Worm (Caenorhabditis elegans): Measurements from ENCODE around the gene pitr-6.

Gene pitr-6

ce11 chrII:12494556-12495131 lies 49.5 kb downstream of the pitr-6 start, which contains the start of gene col-85 (continued):
- peak; percentile 95 for TF ChIP-seq fkh-6 (tag; optimal IDR thresholded peaks at IDR 0.05)
- TF ChIP-seq nhr-11 (tag; optimal IDR thresholded peaks at IDR 0.05), result no peak
- peak; percentile 88 for TF ChIP-seq ceh-2 (tag; optimal IDR thresholded peaks at IDR 0.05)
- peak; percentile 95 for TF ChIP-seq hlh-6 (tag; optimal IDR thresholded peaks at IDR 0.05)
- peak; percentile 89 for TF ChIP-seq pag-3 (tag; optimal IDR thresholded peaks at IDR 0.05; ENCODE audit: borderline replicate concordance)
- peak; percentile 92 for TF ChIP-seq sox-2 (GFP tag; IDR thresholded peaks at IDR 0.05)
- peak; percentile 90 for TF ChIP-seq hlh-8 (tag; optimal IDR thresholded peaks at IDR 0.05)
- peak; percentile 81 for TF ChIP-seq dve-1 (tag; optimal IDR thresholded peaks at IDR 0.05)
- TF ChIP-seq C38D4.7 (GFP tag; optimal IDR thresholded peaks at IDR 0.05), result peak; percentile 90
- peak; percentile 86 for TF ChIP-seq pqm-1 (tag; optimal IDR thresholded peaks at IDR 0.05)
- peak; percentile 96 for TF ChIP-seq ceh-14 (tag; optimal IDR thresholded peaks at IDR 0.05)
- TF ChIP-seq fax-1 (tag; optimal IDR thresholded peaks at IDR 0.05), result peak; percentile 88
- TF ChIP-seq unc-55 (GFP tag; optimal IDR thresholded peaks at IDR 0.05), result no peak
- peak; percentile 91 for TF ChIP-seq ceh-6 (GFP tag; optimal IDR thresholded peaks at IDR 0.05)
- peak; percentile 91 for TF ChIP-seq hlh-15 (tag; optimal IDR thresholded peaks at IDR 0.05)
- no peak for TF ChIP-seq pha-4 (tag; optimal IDR thresholded peaks at IDR 0.05)
- peak; percentile 43 for TF ChIP-seq tbx-7 (tag; optimal IDR thresholded peaks at IDR 0.05)
- peak; percentile 79 for TF ChIP-seq odd-2 (tag; optimal IDR thresholded peaks at IDR 0.05)
- TF ChIP-seq elt-4 (tag; optimal IDR thresholded peaks at IDR 0.05), result no peak
- TF ChIP-seq pat-9 (tag; optimal IDR thresholded peaks at IDR 0.05), result peak; percentile 94
- TF ChIP-seq ceh-48 (tag; optimal IDR thresholded peaks at IDR 0.05), result peak; percentile 86
- peak; percentile 93 for TF ChIP-seq che-1 (tag; optimal IDR thresholded peaks at IDR 0.05)
- TF ChIP-seq F13H6.1 (tag; optimal IDR thresholded peaks at IDR 0.05), result peak; percentile 85
- peak; percentile 88 for TF ChIP-seq K09A11.1 (tag; optimal IDR thresholded peaks at IDR 0.05; ENCODE audit: insufficient read depth)
- peak; percentile 52 for TF ChIP-seq fkh-10 (GFP tag; optimal IDR thresholded peaks at IDR 0.05)
- peak; percentile 93 for TF ChIP-seq syd-9 (tag; optimal IDR thresholded peaks at IDR 0.05)
- peak; percentile 94 for TF ChIP-seq dmd-4 (tag; optimal IDR thresholded peaks at IDR 0.05; ENCODE audit: borderline replicate concordance)
- peak; percentile 86 for TF ChIP-seq ceh-31 (tag; optimal IDR thresholded peaks at IDR 0.05)
- peak; percentile 94 for TF ChIP-seq pha-2 (tag; optimal IDR thresholded peaks at IDR 0.05)
- TF ChIP-seq rnt-1 (tag; optimal IDR thresholded peaks at IDR 0.05), result peak; percentile 89
- TF ChIP-seq ceh-19 (GFP tag; optimal IDR thresholded peaks at IDR 0.05), result peak; percentile 94
- peak; percentile 84 for TF ChIP-seq unc-86 (tag; optimal IDR thresholded peaks at IDR 0.05)
- no peak for TF ChIP-seq ama-1 (optimal IDR thresholded peaks at IDR 0.05)
- peak; percentile 89 for TF ChIP-seq sdc-2 (tag; optimal IDR thresholded peaks at IDR 0.05)
- no peak for TF ChIP-seq ceh-22 (tag; optimal IDR thresholded peaks at IDR 0.05)
- peak; percentile 84 for TF ChIP-seq nfya-1 (tag; optimal IDR thresholded peaks at IDR 0.05)
- TF ChIP-seq hlh-30 (tag; optimal IDR thresholded peaks at IDR 0.05; ENCODE audit: insufficient read depth), result peak; percentile 46
- peak; percentile 89 for TF ChIP-seq ref-2 (tag; optimal IDR thresholded peaks at IDR 0.05)
- peak; percentile 83 for TF ChIP-seq zip-5 (tag; optimal IDR thresholded peaks at IDR 0.05)
- peak; percentile 92 for TF ChIP-seq tbx-2 (tag; optimal IDR thresholded peaks at IDR 0.05)
- TF ChIP-seq K02D7.2 (tag; optimal IDR thresholded peaks at IDR 0.05), result peak; percentile 95
- TF ChIP-seq eyg-1 (tag; optimal IDR thresholded peaks at IDR 0.05), result peak; percentile 68
- TF ChIP-seq elt-2 (tag; optimal IDR thresholded peaks at IDR 0.05), result peak; percentile 96
- TF ChIP-seq lim-6 (tag; optimal IDR thresholded peaks at IDR 0.05), result peak; percentile 84
- peak; percentile 93 for TF ChIP-seq ceh-9 (tag; optimal IDR thresholded peaks at IDR 0.05)
- peak; percentile 94 for TF ChIP-seq unc-3 (GFP tag; conservative IDR thresholded peaks at IDR 0.05)
- peak; percentile 94 for TF ChIP-seq unc-3 (tag; optimal IDR thresholded peaks at IDR 0.05)
- peak; percentile 3 for TF ChIP-seq ceh-30 (tag; optimal IDR thresholded peaks at IDR 0.05)
- peak; percentile 95 for TF ChIP-seq ztf-16 (tag; optimal IDR thresholded peaks at IDR 0.05)
